In the genomic region with DNA sequence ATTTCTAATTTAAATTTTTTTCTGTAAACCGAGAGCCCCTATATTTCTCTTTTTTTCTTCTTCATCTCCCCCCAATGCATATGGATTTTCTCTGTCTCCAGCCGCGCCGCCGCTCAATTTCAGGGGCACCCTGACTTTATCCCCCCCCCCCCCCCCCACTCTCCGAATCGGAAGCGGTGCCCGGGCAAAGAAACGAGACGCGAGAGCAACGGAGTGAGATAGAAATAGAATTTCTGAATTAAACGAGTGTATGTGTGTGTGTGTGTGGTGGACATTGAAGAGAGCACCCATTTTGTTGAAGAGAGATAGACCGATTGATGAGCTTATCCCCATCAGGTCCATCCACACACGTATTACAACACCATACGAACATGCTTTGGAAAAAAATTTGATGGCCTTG, we compare ENCODE assay signal across 7 worm cellular contexts.
TF ChIP-seq lines count a peak whose summit lies in the region.

No protein-coding gene starts in this region.

TF ChIP-seq in whole organism, L1 larva, 84 proteins besides CTCF, POLR2A, EP300 and RAD21 (continues in another document):
- TF ChIP-seq nhr-47 (tag; optimal IDR thresholded peaks at IDR 0.05; lab: Kevin White, UChicago) (no peak), lin-14 (GFP tag; optimal IDR thresholded peaks at IDR 0.05; lab: Kevin White, UChicago) (peak; percentile 76), aha-1 (tag; optimal IDR thresholded peaks at IDR 0.05; lab: Kevin White, UChicago) (no peak), rnt-1 (tag; optimal IDR thresholded peaks at IDR 0.05; lab: Kevin White, UChicago) (peak; percentile 35), ceh-90 (tag; optimal IDR thresholded peaks at IDR 0.05; lab: Kevin White, UChicago) (no peak), swsn-7 (tag; optimal IDR thresholded peaks at IDR 0.05; lab: Kevin White, UChicago) (no peak), C34B4.2 (tag; optimal IDR thresholded peaks at IDR 0.05; lab: Kevin White, UChicago) (no peak), irx-1 (tag; optimal IDR thresholded peaks at IDR 0.05; lab: Kevin White, UChicago) (no peak), mep-1 (tag; optimal IDR thresholded peaks at IDR 0.05; lab: Kevin White, UChicago) (peak; percentile 22), sox-4 (tag; optimal IDR thresholded peaks at IDR 0.05; lab: Kevin White, UChicago) (no peak), aly-2 (tag; optimal IDR thresholded peaks at IDR 0.05; lab: Kevin White, UChicago) (no peak), efl-1 (optimal IDR thresholded peaks at IDR 0.05; lab: Kevin White, UChicago) (no peak), efl-1 (GFP tag; optimal IDR thresholded peaks at IDR 0.05 in 1 of 2; lab: Kevin White, UChicago) (peak in 1 of 2 experiments; percentile 25)

TF ChIP-seq in whole organism, L2 larva, 48 proteins besides CTCF, POLR2A, EP300 and RAD21:
- no peak for TF ChIP-seq sem-4 (tag; optimal IDR thresholded peaks at IDR 0.05; lab: Kevin White, UChicago)
- peak; percentile 3 for TF ChIP-seq C34F6.9 (tag; optimal IDR thresholded peaks at IDR 0.05; lab: Kevin White, UChicago)
- peak; percentile 15 for TF ChIP-seq sma-9 (GFP tag; optimal IDR thresholded peaks at IDR 0.05; lab: Kevin White, UChicago)
- no peak for TF ChIP-seq sma-9 (tag; optimal IDR thresholded peaks at IDR 0.05; lab: Kevin White, UChicago)
- peak in 1 of 2 experiments; percentile 11 for TF ChIP-seq lsy-2 (tag; optimal IDR thresholded peaks at IDR 0.05; lab: Kevin White, UChicago)
- peak; percentile 6 for TF ChIP-seq nhr-129 (tag; optimal IDR thresholded peaks at IDR 0.05; lab: Kevin White, UChicago)

TF ChIP-seq in whole organism, L3 larva, 47 proteins besides CTCF, POLR2A, EP300 and RAD21:
- TF ChIP-seq jun-1 (tag; optimal IDR thresholded peaks at IDR 0.05; lab: Kevin White, UChicago) (no peak), nfya-1 (tag; optimal IDR thresholded peaks at IDR 0.05; lab: Kevin White, UChicago; ENCODE audit: insufficient read depth) (peak; percentile 27)

TF ChIP-seq in whole organism, L4 larva, 104 proteins besides CTCF, POLR2A, EP300 and RAD21:
- TF ChIP-seq set-16 (GFP tag; IDR thresholded peaks at IDR 0.05; lab: Robert Waterston, UW): peak; percentile 90
- no peak for TF ChIP-seq snpc-4 (tag; optimal IDR thresholded peaks at IDR 0.05; lab: Kevin White, UChicago)
- TF ChIP-seq aha-1 (tag; lab: Kevin White, UChicago): peak; percentile 69
- TF ChIP-seq mep-1 (tag; optimal IDR thresholded peaks at IDR 0.05; lab: Kevin White, UChicago): peak; percentile 0
- peak; percentile 17 for TF ChIP-seq hlh-11 (tag; optimal IDR thresholded peaks at IDR 0.05; lab: Kevin White, UChicago)
- peak; percentile 56; the same call in 1 of the 2 replicates for TF ChIP-seq ctbp-1 (GFP tag; IDR thresholded peaks at IDR 0.05; lab: Robert Waterston, UW)
- no peak for TF ChIP-seq D1046.2 (GFP tag; IDR thresholded peaks at IDR 0.05; lab: Robert Waterston, UW)
- TF ChIP-seq hmg-1.1 (GFP tag; IDR thresholded peaks at IDR 0.05; lab: Robert Waterston, UW): peak; percentile 43; the same call in 1 of the 2 replicates

TF ChIP-seq in whole organism, late embryonic, 69 proteins besides CTCF, POLR2A, EP300 and RAD21:
- TF ChIP-seq ceh-19 (GFP tag; optimal IDR thresholded peaks at IDR 0.05; lab: Kevin White, UChicago) (no peak), unc-42 (tag; optimal IDR thresholded peaks at IDR 0.05; lab: Kevin White, UChicago) (peak; percentile 46)

TF ChIP-seq in whole organism, mixed stage, embryonic, 35 proteins besides CTCF, POLR2A, EP300 and RAD21:
- TF ChIP-seq ces-1 (GFP tag; optimal IDR thresholded peaks at IDR 0.05; lab: Kevin White, UChicago) (peak; percentile 84), unc-120 (tag; optimal IDR thresholded peaks at IDR 0.05; lab: Kevin White, UChicago; ENCODE audit: poor library complexity, severe bottlenecking) (peak; percentile 12), nhr-76 (tag; optimal IDR thresholded peaks at IDR 0.05; lab: Kevin White, UChicago) (no peak), ceh-83 (GFP tag; optimal IDR thresholded peaks at IDR 0.05; lab: Kevin White, UChicago) (no peak), mls-2 (tag; optimal IDR thresholded peaks at IDR 0.05; lab: Kevin White, UChicago) (peak; percentile 25), nhr-2 (tag; optimal IDR thresholded peaks at IDR 0.05; lab: Kevin White, UChicago) (no peak), sptf-1 (tag; optimal IDR thresholded peaks at IDR 0.05; lab: Kevin White, UChicago) (peak; percentile 16), ceh-43 (GFP tag; optimal IDR thresholded peaks at IDR 0.05; lab: Kevin White, UChicago) (no peak)

TF ChIP-seq in whole organism, young adult, 124 proteins besides CTCF, POLR2A, EP300 and RAD21:
- no peak for TF ChIP-seq mel-28 (tag; optimal IDR thresholded peaks at IDR 0.05; lab: Kevin White, UChicago; ENCODE audit: borderline replicate concordance)
- no peak for TF ChIP-seq F49E8.2 (tag; optimal IDR thresholded peaks at IDR 0.05; lab: Kevin White, UChicago; ENCODE audit: insufficient read depth)
- no peak for TF ChIP-seq fkh-3 (tag; optimal IDR thresholded peaks at IDR 0.05; lab: Kevin White, UChicago)
- peak; percentile 89 for TF ChIP-seq zfh-2 (GFP tag; conservative IDR thresholded peaks at IDR 0.05; lab: Robert Waterston, UW)
- no peak for TF ChIP-seq ceh-27 (GFP tag; optimal IDR thresholded peaks at IDR 0.05; lab: Kevin White, UChicago)
- no peak for TF ChIP-seq attf-5 (GFP tag; optimal IDR thresholded peaks at IDR 0.05; lab: Kevin White, UChicago)
- TF ChIP-seq egrh-3 (GFP tag; IDR thresholded peaks at IDR 0.05; lab: Robert Waterston, UW): peak; percentile 77; the same call in 1 of the 2 replicates
- no peak for TF ChIP-seq xnd-1 (tag; optimal IDR thresholded peaks at IDR 0.05; lab: Kevin White, UChicago)
- no peak for TF ChIP-seq ccch-3 (GFP tag; optimal IDR thresholded peaks at IDR 0.05; lab: Kevin White, UChicago)
- no peak for TF ChIP-seq C17E4.6 (GFP tag; IDR thresholded peaks at IDR 0.05; lab: Robert Waterston, UW)
- TF ChIP-seq pbrm-1 (GFP tag; IDR thresholded peaks at IDR 0.05; lab: Robert Waterston, UW): no peak
- TF ChIP-seq die-1 (tag; optimal IDR thresholded peaks at IDR 0.05; lab: Kevin White, UChicago): no peak
- no peak for TF ChIP-seq snpc-3.4 (tag; optimal IDR thresholded peaks at IDR 0.05; lab: Kevin White, UChicago)
- no peak for TF ChIP-seq Y95B8A.8 (GFP tag; IDR thresholded peaks at IDR 0.05; lab: Robert Waterston, UW)
